Fruit fly (Drosophila melanogaster) whole organism, embryonic: ENCODE data around the gene PolE2.

ENCODE experiments used
- Aef1 ChIP-seq: fragments of 200-800 bp; sonication (Bioruptor generic); IDR thresholded peaks from 3 replicates; pipeline ENCODE4 v1.3.6; 2022; ENCODE audit warnings: missing biosample characterization, missing genetic modification characterization
- Bgb ChIP-seq: fragments of 200-800 bp; sonication (Bioruptor generic); IDR thresholded peaks from 2 replicates; pipeline ENCODE4 v1.3.6; 2022; ENCODE audit warnings: missing biosample characterization, missing genetic modification characterization; ENCODE audit not compliant: partially characterized antibody
- C15 ChIP-seq: fragments of 200-800 bp; sonication (Bioruptor generic); IDR thresholded peaks from 3 replicates; pipeline ENCODE4 v1.3.6; 2022; ENCODE audit warnings: missing biosample characterization, missing genetic modification characterization
- CG12659 ChIP-seq: fragments of 200-800 bp; sonication (Bioruptor generic); optimal IDR thresholded peaks from 3 replicates; lab custom pipeline; 2017; ENCODE audit warnings: mild to moderate bottlenecking, missing biosample characterization, missing genetic modification reagents, missing genetic modification characterization
- CG14965 ChIP-seq: fragments of 200-800 bp; sonication (Bioruptor generic); optimal IDR thresholded peaks from 2 replicates; lab custom pipeline; 2016; ENCODE audit warnings: missing biosample characterization, missing genetic modification characterization, borderline replicate concordance
- CG4328 ChIP-seq: fragments of 200-800 bp; sonication (Bioruptor generic); optimal IDR thresholded peaks from 3 replicates; lab custom pipeline; 2017; ENCODE audit warnings: missing biosample characterization, missing genetic modification reagents, missing genetic modification characterization
- CG4424 ChIP-seq: fragments of 200-800 bp; sonication (Bioruptor generic); optimal IDR thresholded peaks from 3 replicates; lab custom pipeline; 2016; ENCODE audit warnings: missing biosample characterization, missing genetic modification characterization
- CG5245 ChIP-seq: fragments of 200-800 bp; sonication (Bioruptor generic); optimal IDR thresholded peaks from 3 replicates; lab custom pipeline; 2016; ENCODE audit warnings: missing biosample characterization, missing genetic modification characterization
- CG7963 ChIP-seq: fragments of 200-800 bp; sonication (Bioruptor generic); IDR thresholded peaks from 3 replicates; pipeline ENCODE4 v1.3.6; 2022; ENCODE audit warnings: missing biosample characterization, missing genetic modification characterization; ENCODE audit not compliant: partially characterized antibody
- CG8478 ChIP-seq: fragments of >200 bp; optimal IDR thresholded peaks from 2 replicates; lab custom pipeline; 2018
- D ChIP-seq, 2 experiments: fragments of 200-800 bp in 1 of 2; fragments of >200 bp in 1 of 2; sonication (Bioruptor generic) in 1 of 2; optimal IDR thresholded peaks; 2 replicates in 1 of 2; 3 replicates in 1 of 2; lab custom pipeline; 2017; ENCODE audit warnings: mild to moderate bottlenecking in 1 of 2, missing biosample characterization in 1 of 2, missing genetic modification characterization in 1 of 2, missing genetic modification reagents in 1 of 2
- D19A ChIP-seq: fragments of 200-800 bp; optimal IDR thresholded peaks from 3 replicates; lab custom pipeline; 2019; ENCODE audit warnings: missing biosample characterization, mild to moderate bottlenecking, missing genetic modification characterization, moderate library complexity
- Elba2 ChIP-seq: fragments of 200-800 bp; sonication (Bioruptor generic); optimal IDR thresholded peaks from 3 replicates; lab custom pipeline; 2016; ENCODE audit warnings: missing biosample characterization, missing genetic modification characterization
- Ets65A ChIP-seq: fragments of 200-800 bp; sonication (Bioruptor generic); peaks from one replicate; lab custom pipeline; 2016; ENCODE audit warnings: missing biosample characterization, missing genetic modification characterization
- Ets97D ChIP-seq: fragments of 200-800 bp; sonication (Bioruptor generic); optimal IDR thresholded peaks from 3 replicates; lab custom pipeline; 2016; ENCODE audit warnings: missing biosample characterization, missing genetic modification characterization
- Kr ChIP-seq: fragments of 200-800 bp; sonication (Bioruptor generic); optimal IDR thresholded peaks from 2 replicates; lab custom pipeline; 2017; ENCODE audit warnings: missing biosample characterization, mild to moderate bottlenecking, missing genetic modification characterization
- Meics ChIP-seq: fragments of 200-800 bp; sonication (Bioruptor generic); optimal IDR thresholded peaks from 2 replicates; lab custom pipeline; 2017; ENCODE audit warnings: missing biosample characterization, mild to moderate bottlenecking, missing genetic modification characterization
- Nf-YC ChIP-seq: fragments of 200-800 bp; optimal IDR thresholded peaks from 3 replicates; lab custom pipeline; 2019; ENCODE audit warnings: missing biosample characterization, mild to moderate bottlenecking, missing genetic modification characterization, moderate library complexity
- Trl ChIP-seq, 3 experiments: fragments of >200 bp in 2 of 3; fragments of 200-800 bp in 1 of 3; sonication (Bioruptor generic) in 1 of 3; optimal IDR thresholded peaks; 2 replicates in 1 of 3; 3 replicates in 2 of 3; lab custom pipeline; 2016 to 2017; ENCODE audit warnings: missing biosample characterization in 1 of 3, missing genetic modification characterization in 1 of 3
- Xrp1 ChIP-seq: fragments of 200-800 bp; sonication (Bioruptor generic); IDR thresholded peaks from 2 replicates; pipeline ENCODE4 v1.3.6; 2022; ENCODE audit warnings: missing biosample characterization, missing genetic modification characterization
- YL-1 ChIP-seq: fragments of 200-800 bp; sonication (Bioruptor generic); optimal IDR thresholded peaks from 3 replicates; lab custom pipeline; 2017; ENCODE audit warnings: missing biosample characterization, mild to moderate bottlenecking, missing genetic modification characterization
- ac ChIP-seq: fragments of 200-800 bp; sonication (Bioruptor generic); optimal IDR thresholded peaks from 3 replicates; lab custom pipeline; 2017; ENCODE audit warnings: missing biosample characterization, mild to moderate bottlenecking, missing genetic modification characterization
- ato ChIP-seq: fragments of 200-800 bp; sonication (Bioruptor generic); IDR thresholded peaks from 2 replicates; pipeline ENCODE4 v1.3.6; 2022; ENCODE audit warnings: missing biosample characterization, missing genetic modification characterization; ENCODE audit not compliant: partially characterized antibody
- corto ChIP-seq: fragments of 200-800 bp; sonication (Bioruptor generic); optimal IDR thresholded peaks from 2 replicates; lab custom pipeline; 2016; ENCODE audit warnings: missing biosample characterization, mild to moderate bottlenecking, missing genetic modification characterization, moderate library complexity
- crol ChIP-seq: fragments of 200-800 bp; sonication (Bioruptor generic); IDR thresholded peaks from 2 replicates; pipeline ENCODE4 v1.3.6; 2022; ENCODE audit warnings: missing biosample characterization, missing genetic modification characterization
- dpn ChIP-seq, 2 experiments: fragments of 200-800 bp; sonication (Bioruptor generic); optimal IDR thresholded peaks; 3 replicates each; lab custom pipeline; 2016; ENCODE audit warnings: missing biosample characterization in 2 of 2, missing genetic modification characterization in 2 of 2
- eyg ChIP-seq: fragments of 200-800 bp; sonication (Bioruptor generic); optimal IDR thresholded peaks from 3 replicates; lab custom pipeline; 2016; ENCODE audit warnings: missing biosample characterization, missing genetic modification characterization
- fru ChIP-seq: fragments of >200 bp; optimal IDR thresholded peaks from 2 replicates; lab custom pipeline; 2017
- gem ChIP-seq: fragments of 200-800 bp; sonication (Bioruptor generic); optimal IDR thresholded peaks from 2 replicates; lab custom pipeline; 2019; ENCODE audit warnings: missing biosample characterization, mild to moderate bottlenecking, missing genetic modification characterization, moderate library complexity
- hth ChIP-seq: fragments of >200 bp; optimal IDR thresholded peaks from 2 replicates; lab custom pipeline; 2017; ENCODE audit warnings: inconsistent platforms
- inv ChIP-seq: fragments of 200-800 bp; sonication (Bioruptor generic); IDR thresholded peaks from 2 replicates; pipeline ENCODE4 v1.3.6; 2022; ENCODE audit warnings: missing biosample characterization, missing genetic modification characterization; ENCODE audit not compliant: partially characterized antibody
- jumu ChIP-seq: fragments of 200-800 bp; sonication (Bioruptor generic); optimal IDR thresholded peaks from 3 replicates; lab custom pipeline; 2016; ENCODE audit warnings: missing biosample characterization, missing genetic modification characterization
- kni ChIP-seq: fragments of 200-800 bp; sonication (Bioruptor generic); optimal IDR thresholded peaks from 3 replicates; lab custom pipeline; 2017; ENCODE audit warnings: mild to moderate bottlenecking, missing biosample characterization, missing genetic modification reagents, missing genetic modification characterization
- peb ChIP-seq: fragments of 200-800 bp; sonication (Bioruptor generic); IDR thresholded peaks from 2 replicates; pipeline ENCODE4 v1.3.6; 2022; ENCODE audit warnings: missing biosample characterization, missing genetic modification characterization
- scrt ChIP-seq: fragments of 200-800 bp; sonication (Bioruptor generic); optimal IDR thresholded peaks from 2 replicates; lab custom pipeline; 2018; ENCODE audit warnings: missing biosample characterization, mild to moderate bottlenecking, missing genetic modification characterization, moderate library complexity
- sens ChIP-seq: fragments of 200-800 bp; sonication (Bioruptor generic); peaks from one replicate; lab custom pipeline; 2016; ENCODE audit warnings: missing biosample characterization, missing genetic modification characterization
- slp2 ChIP-seq: fragments of 200-800 bp; sonication (Bioruptor generic); optimal IDR thresholded peaks from 2 replicates; lab custom pipeline; 2016; ENCODE audit warnings: missing biosample characterization, missing genetic modification characterization
- sqz ChIP-seq: fragments of 200-800 bp; sonication (Bioruptor generic); optimal IDR thresholded peaks from 3 replicates; lab custom pipeline; 2018; ENCODE audit warnings: missing biosample characterization, mild to moderate bottlenecking, missing genetic modification characterization
- sr ChIP-seq: fragments of 200-800 bp; sonication (Bioruptor generic); IDR thresholded peaks from 3 replicates; pipeline ENCODE4 v1.3.6; 2022; ENCODE audit warnings: missing biosample characterization, missing genetic modification characterization
- tap ChIP-seq: fragments of 200-800 bp; optimal IDR thresholded peaks from 3 replicates; lab custom pipeline; 2019; ENCODE audit warnings: missing biosample characterization, mild to moderate bottlenecking, missing genetic modification characterization, moderate library complexity
- tin ChIP-seq: fragments of 200-800 bp; sonication (Bioruptor generic); optimal IDR thresholded peaks from 3 replicates; lab custom pipeline; 2016; ENCODE audit warnings: missing biosample characterization, missing genetic modification characterization
- tup ChIP-seq: fragments of 200-800 bp; sonication (Bioruptor generic); optimal IDR thresholded peaks from 2 replicates; lab custom pipeline; 2016; ENCODE audit warnings: missing biosample characterization, mild to moderate bottlenecking, missing genetic modification characterization, moderate library complexity
- zen ChIP-seq: fragments of 200-800 bp; sonication (Bioruptor generic); optimal IDR thresholded peaks from 3 replicates; lab custom pipeline; 2018; ENCODE audit warnings: missing biosample characterization, mild to moderate bottlenecking, missing genetic modification characterization, moderate library complexity

PolE2 gene

dm6 chr3L:5856919-5857318 lies 40.3 kb downstream of the PolE2 start (continued):
- TF ChIP-seq jumu (GFP tag; lab: Kevin White, UChicago) (peak; percentile 25), slp2 (peak; percentile 15), fru (lab: Kevin White, UChicago) (no peak), Aef1 (GFP tag; lab: Robert Waterston, UW) (no peak)

DNA sequence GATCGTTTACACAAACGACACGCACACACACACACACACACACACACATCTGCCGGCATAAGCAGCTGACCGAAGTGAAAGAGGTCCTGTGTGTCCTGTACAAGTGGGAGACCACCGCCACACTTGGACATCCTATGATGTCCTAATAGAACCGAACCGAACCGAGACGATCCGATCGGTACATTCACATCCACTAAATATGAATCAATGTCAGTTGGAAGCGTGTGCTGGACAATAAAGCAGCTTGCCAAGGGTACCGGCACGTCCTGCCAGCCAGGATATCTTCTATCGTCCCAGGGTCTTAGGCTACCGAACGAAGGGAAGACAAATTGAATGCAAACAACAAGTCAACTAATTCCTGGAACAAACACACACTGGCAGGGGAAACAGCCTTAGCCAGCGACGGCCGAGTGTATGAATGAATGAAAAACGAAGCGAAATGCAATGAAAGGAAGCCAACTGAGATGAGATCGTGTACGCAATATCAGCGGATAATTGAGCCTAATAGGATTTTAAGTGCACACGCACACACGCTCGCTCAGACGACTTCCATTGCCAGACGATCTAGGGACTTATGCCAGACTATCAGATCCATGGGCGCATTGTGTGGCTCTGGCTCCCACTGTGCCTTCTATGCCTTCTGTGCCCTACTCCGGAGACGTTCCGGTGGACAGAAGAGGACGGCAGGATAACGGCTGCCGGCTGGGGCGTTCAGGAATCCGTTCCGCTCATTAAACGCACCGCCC lies 41.0 kb downstream of the PolE2 start:
- no peak for TF ChIP-seq Nf-YC
- TF ChIP-seq CG12659 (GFP tag; lab: Kevin White, UChicago), result no peak
- TF ChIP-seq gem, result no peak
- TF ChIP-seq Bgb (GFP tag; lab: Robert Waterston, UW), result no peak
- TF ChIP-seq zen (tag; lab: Kevin White, UChicago), result peak; percentile 96
- TF ChIP-seq D (optimal IDR thresholded peaks at IDR 0.05; lab: Kevin White, UChicago), result peak; percentile 94
- no peak for TF ChIP-seq D (GFP tag; optimal IDR thresholded peaks at IDR 0.05; lab: Kevin White, UChicago)
- no peak for TF ChIP-seq crol
- TF ChIP-seq CG5245 (GFP tag; lab: Kevin White, UChicago), result no peak
- no peak for TF ChIP-seq YL-1 (GFP tag; lab: Kevin White, UChicago)
- TF ChIP-seq Kr (GFP tag; lab: Kevin White, UChicago), result peak; percentile 60
- peak; percentile 78 for TF ChIP-seq hth (lab: Kevin White, UChicago)
- TF ChIP-seq ac (GFP tag; lab: Kevin White, UChicago), result peak; percentile 33
- no peak for TF ChIP-seq CG14965 (GFP tag; lab: Kevin White, UChicago)
- TF ChIP-seq sens (GFP tag; lab: Kevin White, UChicago), result peak; percentile 57

DNA sequence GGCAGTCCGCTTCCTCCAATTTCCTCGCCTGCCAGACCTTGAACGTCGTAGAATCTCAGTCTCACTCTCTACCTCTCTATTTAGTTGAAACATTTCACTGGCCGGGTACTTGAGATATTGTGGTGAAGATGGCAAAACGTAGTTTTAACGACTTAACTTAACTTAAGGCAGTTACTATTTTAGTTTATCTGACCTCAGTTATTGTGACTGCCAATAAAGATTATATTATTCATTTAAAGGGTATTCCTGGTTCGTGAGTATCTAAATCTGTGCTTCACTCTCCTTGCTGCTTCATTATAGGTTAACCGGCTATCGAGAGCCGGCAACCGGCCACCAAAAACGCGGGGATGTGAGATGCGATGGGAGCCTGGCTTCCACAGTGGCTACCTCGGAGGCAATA lies 42.1 kb downstream of the PolE2 start:
- 0 out of 2 replicates have a peak, but pooled peaks have one; percentile 9 for TF ChIP-seq Xrp1 (GFP tag; lab: Robert Waterston, UW)
- TF ChIP-seq Trl (optimal IDR thresholded peaks at IDR 0.05; lab: Kevin White, UChicago), result no peak
- TF ChIP-seq Trl (GFP tag; optimal IDR thresholded peaks at IDR 0.05; lab: Kevin White, UChicago), result no peak
- peak; percentile 64 for TF ChIP-seq Ets65A (GFP tag; lab: Kevin White, UChicago)
- TF ChIP-seq D19A (tag; lab: Kevin White, UChicago), result peak; percentile 17
- TF ChIP-seq sens (GFP tag; lab: Kevin White, UChicago), result peak; percentile 21
- TF ChIP-seq, all 482 proteins: peak for 4

DNA sequence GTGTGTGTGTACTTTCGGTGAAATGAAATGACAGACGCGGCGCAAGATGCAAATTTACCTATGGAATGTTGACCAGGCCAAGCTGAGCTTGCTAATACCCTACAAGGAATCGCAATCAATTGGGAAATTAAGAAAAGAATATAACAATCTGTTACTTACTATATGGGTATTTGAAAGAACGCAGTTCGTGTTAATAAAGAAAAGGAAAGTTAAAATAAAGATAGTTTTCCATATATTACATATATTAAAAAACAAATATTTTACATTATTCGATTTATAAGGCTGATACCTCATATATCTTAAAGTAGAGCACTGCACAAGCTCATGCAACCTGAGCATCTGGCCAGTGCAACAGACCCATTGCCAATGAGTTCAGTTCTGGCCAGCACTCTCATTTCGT lies 45.6 kb downstream of the PolE2 start:
- TF ChIP-seq corto (GFP tag; lab: Kevin White, UChicago) (peak; percentile 6), peb (GFP tag; lab: Robert Waterston, UW) (no peak)

- no peak for TF ChIP-seq Meics
- no peak for TF ChIP-seq C15 (GFP tag; lab: Robert Waterston, UW)
- no peak for TF ChIP-seq CG7963 (GFP tag; lab: Robert Waterston, UW)
- no peak for TF ChIP-seq ato (GFP tag; lab: Robert Waterston, UW)
- TF ChIP-seq inv (GFP tag; lab: Robert Waterston, UW), result no peak
- no peak for TF ChIP-seq Ets97D (GFP tag; lab: Kevin White, UChicago)
- peak; percentile 28; the same call in 1 of the 3 replicates for TF ChIP-seq sr (GFP tag; lab: Robert Waterston, UW)
- TF ChIP-seq Elba2 (GFP tag; lab: Kevin White, UChicago), result no peak
- TF ChIP-seq tap (tag; lab: Kevin White, UChicago), result no peak
- no peak for TF ChIP-seq eyg (GFP tag; lab: Kevin White, UChicago)
- peak; percentile 4 for TF ChIP-seq sqz (GFP tag; lab: Kevin White, UChicago)
- TF ChIP-seq CG4424, result no peak
- TF ChIP-seq tin, result no peak
- TF ChIP-seq sens (GFP tag; lab: Kevin White, UChicago), result peak; percentile 65
- peak; percentile 25 for TF ChIP-seq kni
- no peak for TF ChIP-seq dpn (GFP tag; optimal IDR thresholded peaks at IDR 0.05; lab: Kevin White, UChicago)
- no peak for TF ChIP-seq scrt (GFP tag; lab: Kevin White, UChicago)
- TF ChIP-seq tup (GFP tag; lab: Kevin White, UChicago), result no peak
- TF ChIP-seq CG8478 (lab: Kevin White, UChicago), result no peak
- no peak for TF ChIP-seq CG4328 (GFP tag; lab: Kevin White, UChicago)
These were observed 48.3 kb downstream of the PolE2 start for dm6 chr3L:5848929-5849328.
